Fruit fly (Drosophila melanogaster) whole organism, embryonic: ENCODE measurements around the gene Bgb.

Source experiments
- Abd-B ChIP-seq: fragments of 200-800 bp; sonication (Bioruptor generic); optimal IDR thresholded peaks from 2 replicates; lab custom pipeline; 2018; ENCODE audit warnings: missing biosample characterization, mild to moderate bottlenecking, missing genetic modification characterization, moderate library complexity
- Atf6 ChIP-seq: fragments of 200-800 bp; sonication (Bioruptor generic); IDR thresholded peaks from 2 replicates; pipeline ENCODE4 v1.3.6; 2022; ENCODE audit warnings: missing biosample characterization, missing genetic modification characterization
- CG11247 ChIP-seq: fragments of 200-800 bp; sonication (Bioruptor generic); IDR thresholded peaks from 2 replicates; pipeline ENCODE4 v1.3.6; 2022; ENCODE audit warnings: missing biosample characterization, missing genetic modification characterization
- CG11723 ChIP-seq: fragments of 200-800 bp; sonication (Bioruptor generic); optimal IDR thresholded peaks from 2 replicates; lab custom pipeline; 2017; ENCODE audit warnings: missing biosample characterization, mild to moderate bottlenecking, missing genetic modification characterization
- CG12104 ChIP-seq: fragments of 200-800 bp; sonication (Bioruptor generic); optimal IDR thresholded peaks from 3 replicates; lab custom pipeline; 2016; ENCODE audit warnings: missing biosample characterization, missing genetic modification characterization
- CG14014 ChIP-seq: fragments of 200-800 bp; sonication (Bioruptor generic); IDR thresholded peaks from 2 replicates; pipeline ENCODE4 v1.3.6; 2022; ENCODE audit warnings: missing biosample characterization, missing genetic modification characterization
- CG14860 ChIP-seq: fragments of 200-800 bp; sonication (Bioruptor generic); IDR thresholded peaks from 3 replicates; pipeline ENCODE4 v1.3.6; 2022; ENCODE audit warnings: missing biosample characterization, missing genetic modification characterization; ENCODE audit not compliant: partially characterized antibody
- CG15011 ChIP-seq: fragments of 200-800 bp; sonication (Bioruptor generic); optimal IDR thresholded peaks from 3 replicates; lab custom pipeline; 2018; ENCODE audit warnings: missing biosample characterization, mild to moderate bottlenecking, missing genetic modification characterization
- CG15601 ChIP-seq: fragments of 200-800 bp; sonication (Bioruptor generic); optimal IDR thresholded peaks from 3 replicates; lab custom pipeline; 2019; ENCODE audit warnings: missing biosample characterization, mild to moderate bottlenecking, missing genetic modification characterization, moderate library complexity
- CG18619 ChIP-seq: fragments of 200-800 bp; sonication (Bioruptor generic); optimal IDR thresholded peaks from 3 replicates; lab custom pipeline; 2017; ENCODE audit warnings: missing biosample characterization, mild to moderate bottlenecking, missing genetic modification characterization
- CG30403 ChIP-seq: fragments of 200-800 bp; sonication (Bioruptor generic); optimal IDR thresholded peaks from 3 replicates; lab custom pipeline; 2016; ENCODE audit warnings: missing biosample characterization, missing genetic modification characterization
- CG31441 ChIP-seq: fragments of 200-800 bp; sonication (Bioruptor generic); IDR thresholded peaks from 2 replicates; pipeline ENCODE4 v1.3.6; 2022; ENCODE audit warnings: missing biosample characterization, missing genetic modification characterization
- CG3995 ChIP-seq: fragments of 200-800 bp; sonication (Bioruptor generic); optimal IDR thresholded peaks from 3 replicates; lab custom pipeline; 2016; ENCODE audit warnings: missing biosample characterization, missing genetic modification characterization
- CG4404 ChIP-seq: fragments of 200-800 bp; sonication (Bioruptor generic); IDR thresholded peaks from 2 replicates; pipeline ENCODE4 v1.3.6; 2022; ENCODE audit warnings: missing biosample characterization, missing genetic modification characterization
- CG4707 ChIP-seq: fragments of 200-800 bp; sonication (Bioruptor generic); optimal IDR thresholded peaks from 2 replicates; lab custom pipeline; 2018; ENCODE audit warnings: missing biosample characterization, mild to moderate bottlenecking, missing genetic modification characterization, moderate library complexity
- CG4820 ChIP-seq: fragments of 200-800 bp; sonication (Bioruptor generic); optimal IDR thresholded peaks from 3 replicates; lab custom pipeline; 2016; ENCODE audit warnings: missing biosample characterization, missing genetic modification characterization
- CG6272 ChIP-seq: fragments of 200-800 bp; sonication (Bioruptor generic); IDR thresholded peaks from 2 replicates; pipeline ENCODE4 v1.3.6; 2022; ENCODE audit warnings: missing biosample characterization, missing genetic modification characterization
- CG7357 ChIP-seq: fragments of 200-800 bp; sonication (Bioruptor generic); IDR thresholded peaks from 3 replicates; pipeline ENCODE4 v1.3.6; 2022; ENCODE audit warnings: missing biosample characterization, missing genetic modification characterization
- CG7372 ChIP-seq: fragments of 200-800 bp; sonication (Bioruptor generic); IDR thresholded peaks from 2 replicates; pipeline ENCODE4 v1.3.6; 2022; ENCODE audit warnings: missing biosample characterization, missing genetic modification characterization
- CG8089 ChIP-seq: fragments of 200-800 bp; sonication (Bioruptor generic); optimal IDR thresholded peaks from 3 replicates; lab custom pipeline; 2016; ENCODE audit warnings: missing biosample characterization, missing genetic modification characterization
- CG9797 ChIP-seq: fragments of 200-800 bp; sonication (Bioruptor generic); optimal IDR thresholded peaks from 3 replicates; lab custom pipeline; 2018; ENCODE audit warnings: missing biosample characterization, mild to moderate bottlenecking, missing genetic modification characterization
- E2f1 ChIP-seq: fragments of 200-800 bp; sonication (Bioruptor generic); IDR thresholded peaks from 2 replicates; pipeline ENCODE4 v1.3.6; 2022; ENCODE audit warnings: missing biosample characterization, missing genetic modification characterization
- Fer3 ChIP-seq: fragments of 200-800 bp; sonication (Bioruptor generic); optimal IDR thresholded peaks from 2 replicates; lab custom pipeline; 2018; ENCODE audit warnings: missing biosample characterization, mild to moderate bottlenecking, missing genetic modification characterization, moderate library complexity
- Gug ChIP-seq: fragments of 200-800 bp; sonication (Bioruptor generic); IDR thresholded peaks from 4 replicates; pipeline ENCODE4 v1.3.6; 2022; ENCODE audit warnings: missing biosample characterization, missing genetic modification characterization
- Hr51 ChIP-seq, 2 experiments: fragments of 200-800 bp; sonication (Bioruptor generic); optimal IDR thresholded peaks; 2 replicates in 1 of 2; 3 replicates in 1 of 2; lab custom pipeline; 2016 to 2018; ENCODE audit warnings: missing biosample characterization in 2 of 2, missing genetic modification characterization in 2 of 2, mild to moderate bottlenecking in 1 of 2, moderate library complexity in 1 of 2
- MESR4 ChIP-seq: fragments of 200-800 bp; sonication (Bioruptor generic); optimal IDR thresholded peaks from 2 replicates; lab custom pipeline; 2018; ENCODE audit warnings: missing biosample characterization, mild to moderate bottlenecking, missing genetic modification characterization, moderate library complexity
- NFAT ChIP-seq: fragments of 200-800 bp; sonication (Bioruptor generic); IDR thresholded peaks from 2 replicates; pipeline ENCODE4 v1.3.6; 2022; ENCODE audit warnings: missing biosample characterization, missing genetic modification characterization
- Opbp ChIP-seq: fragments of 200-800 bp; sonication (Bioruptor generic); IDR thresholded peaks from 3 replicates; pipeline ENCODE4 v1.3.6; 2022; ENCODE audit warnings: missing biosample characterization, missing genetic modification characterization; ENCODE audit not compliant: partially characterized antibody
- Optix ChIP-seq: fragments of 200-800 bp; sonication (Bioruptor generic); IDR thresholded peaks from 3 replicates; pipeline ENCODE4 v1.3.6; 2022; ENCODE audit warnings: missing biosample characterization, missing genetic modification characterization
- Sin3A ChIP-seq: fragments of >200 bp; optimal IDR thresholded peaks from 2 replicates; lab custom pipeline; 2018
- Ssrp ChIP-seq: fragments of 200-800 bp; sonication (Bioruptor generic); optimal IDR thresholded peaks from 2 replicates; lab custom pipeline; 2018; ENCODE audit warnings: missing biosample characterization, mild to moderate bottlenecking, missing genetic modification characterization, moderate library complexity
- Xbp1 ChIP-seq: fragments of 200-800 bp; sonication (Bioruptor generic); optimal IDR thresholded peaks from 3 replicates; lab custom pipeline; 2016; ENCODE audit warnings: missing biosample characterization, mild to moderate bottlenecking, missing genetic modification characterization
- ase ChIP-seq: fragments of 200-800 bp; sonication (Bioruptor generic); IDR thresholded peaks from 3 replicates; pipeline ENCODE4 v1.3.6; 2022; ENCODE audit warnings: missing biosample characterization, missing genetic modification characterization
- ato ChIP-seq: fragments of 200-800 bp; sonication (Bioruptor generic); IDR thresholded peaks from 2 replicates; pipeline ENCODE4 v1.3.6; 2022; ENCODE audit warnings: missing biosample characterization, missing genetic modification characterization; ENCODE audit not compliant: partially characterized antibody
- cwo ChIP-seq: fragments of 200-800 bp; sonication (Bioruptor generic); optimal IDR thresholded peaks from 3 replicates; lab custom pipeline; 2017; ENCODE audit warnings: missing biosample characterization, missing genetic modification characterization, mild to moderate bottlenecking, moderate library complexity, missing genetic modification reagents
- dan ChIP-seq: fragments of 200-800 bp; sonication (Bioruptor generic); IDR thresholded peaks from 2 replicates; pipeline ENCODE4 v1.3.6; 2022; ENCODE audit warnings: missing biosample characterization, missing genetic modification characterization
- dysf ChIP-seq: fragments of 200-800 bp; sonication (Bioruptor generic); IDR thresholded peaks from 3 replicates; pipeline ENCODE4 v1.3.6; 2022; ENCODE audit warnings: missing biosample characterization, missing genetic modification characterization
- insv ChIP-seq, 2 experiments: fragments of 200-800 bp; sonication (Bioruptor generic); optimal IDR thresholded peaks; 3 replicates each; lab custom pipeline; 2016 to 2018; ENCODE audit warnings: missing biosample characterization in 2 of 2, missing genetic modification characterization in 2 of 2
- inv ChIP-seq: fragments of 200-800 bp; sonication (Bioruptor generic); IDR thresholded peaks from 2 replicates; pipeline ENCODE4 v1.3.6; 2022; ENCODE audit warnings: missing biosample characterization, missing genetic modification characterization; ENCODE audit not compliant: partially characterized antibody
- jigr1 ChIP-seq: fragments of 200-800 bp; sonication (Bioruptor generic); IDR thresholded peaks from 3 replicates; pipeline ENCODE4 v1.3.6; 2022; ENCODE audit warnings: missing biosample characterization, missing genetic modification characterization
- lab ChIP-seq: fragments of 200-800 bp; sonication (Bioruptor generic); optimal IDR thresholded peaks from 3 replicates; lab custom pipeline; 2017; ENCODE audit warnings: missing biosample characterization, missing genetic modification characterization, mild to moderate bottlenecking, moderate library complexity, missing genetic modification reagents
- lov ChIP-seq, 2 experiments: fragments of 200-800 bp in 1 of 2; fragments of >200 bp in 1 of 2; sonication (Bioruptor generic) in 1 of 2; IDR thresholded peaks in 1 of 2; optimal IDR thresholded peaks in 1 of 2; 2 replicates in 1 of 2; 3 replicates in 1 of 2; pipeline versions ENCODE4 v1.3.6 to Lab custom; 2017 to 2022; ENCODE audit warnings: missing biosample characterization in 1 of 2, missing genetic modification characterization in 1 of 2
- oc ChIP-seq: fragments of 200-800 bp; sonication (Bioruptor generic); optimal IDR thresholded peaks from 2 replicates; lab custom pipeline; 2018; ENCODE audit warnings: missing biosample characterization, mild to moderate bottlenecking, missing genetic modification characterization, moderate library complexity
- odd ChIP-seq: fragments of 200-800 bp; sonication (Bioruptor generic); optimal IDR thresholded peaks from 2 replicates; lab custom pipeline; 2017; ENCODE audit warnings: missing biosample characterization, mild to moderate bottlenecking, missing genetic modification characterization
- phol ChIP-seq: fragments of 200-800 bp; sonication (Bioruptor generic); optimal IDR thresholded peaks from 3 replicates; lab custom pipeline; 2018; ENCODE audit warnings: missing biosample characterization, mild to moderate bottlenecking, missing genetic modification characterization, moderate library complexity
- ro ChIP-seq: fragments of 200-800 bp; sonication (Bioruptor generic); IDR thresholded peaks from 2 replicates; pipeline ENCODE4 v1.3.6; 2022; ENCODE audit warnings: missing biosample characterization, missing genetic modification characterization
- sob ChIP-seq: fragments of 200-800 bp; sonication (Bioruptor generic); IDR thresholded peaks from 2 replicates; pipeline ENCODE4 v1.3.6; 2022; ENCODE audit warnings: missing biosample characterization, missing genetic modification characterization
- stwl ChIP-seq: fragments of 200-800 bp; sonication (Bioruptor generic); optimal IDR thresholded peaks from 3 replicates; lab custom pipeline; 2018; ENCODE audit warnings: missing biosample characterization, mild to moderate bottlenecking, missing genetic modification characterization, moderate library complexity
- yki ChIP-seq: fragments of >200 bp; optimal IDR thresholded peaks from 3 replicates; lab custom pipeline; 2018

The Bgb gene

DNA sequence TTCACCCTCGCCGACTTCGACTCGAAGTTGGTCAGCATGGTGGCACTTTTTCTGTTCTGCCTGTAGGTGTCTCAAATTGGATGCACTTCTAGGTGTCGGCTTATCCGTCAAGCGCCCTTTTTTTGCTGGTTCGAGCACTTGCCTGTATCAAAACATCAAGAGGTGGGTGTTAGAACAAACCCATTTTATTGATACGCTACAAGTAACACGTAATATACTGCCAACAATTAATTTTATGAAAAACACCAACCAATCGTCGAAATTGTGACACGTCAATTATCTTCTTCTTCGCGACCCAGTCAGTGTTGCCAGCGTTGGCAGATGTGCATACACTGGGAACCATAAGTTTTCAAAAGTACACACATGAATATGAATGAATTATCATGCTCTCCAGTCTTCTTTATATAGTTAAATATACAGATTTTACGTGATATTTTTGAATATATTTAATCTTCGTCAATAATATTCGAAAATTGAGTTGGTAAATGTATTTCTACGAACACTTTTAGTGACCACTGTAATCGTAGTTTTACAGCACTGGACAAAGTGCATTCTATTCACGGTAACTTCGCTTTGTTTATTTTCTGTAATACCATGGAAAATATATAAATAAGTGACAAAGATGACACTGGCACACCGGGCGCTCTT, 5.5 kb downstream of the Bgb start, which contains the start of the genes alphaCOP and CG13919 (continued):
- TF ChIP-seq Ssrp (tag; lab: Kevin White, UChicago) (peak; percentile 96), MESR4 (GFP tag; lab: Kevin White, UChicago) (peak; percentile 95), CG3995 (GFP tag; lab: Kevin White, UChicago) (peak; percentile 83), lab (peak; percentile 95), Fer3 (tag; lab: Kevin White, UChicago) (peak; percentile 96), Sin3A (lab: Kevin White, UChicago) (peak; percentile 9), CG14860 (GFP tag; lab: Robert Waterston, UW) (no peak), CG4707 (GFP tag; lab: Kevin White, UChicago) (peak; percentile 92), CG7357 (GFP tag; lab: Robert Waterston, UW) (peak; percentile 87), ato (GFP tag; lab: Robert Waterston, UW) (no peak), jigr1 (GFP tag; lab: Robert Waterston, UW) (peak; percentile 83), CG30403 (GFP tag; lab: Kevin White, UChicago) (peak; percentile 98), ro (GFP tag; lab: Robert Waterston, UW) (peak; percentile 94), E2f1 (peak; percentile 96), lov (optimal IDR thresholded peaks at IDR 0.05; lab: Kevin White, UChicago) (no peak), lov (GFP tag; IDR thresholded peaks at IDR 0.05; lab: Robert Waterston, UW) (peak; percentile 96), CG4404 (GFP tag; lab: Robert Waterston, UW) (peak; percentile 94), Gug (GFP tag; lab: Robert Waterston, UW) (peak; percentile 90), stwl (tag; lab: Kevin White, UChicago) (peak; percentile 83), CG4820 (GFP tag; lab: Kevin White, UChicago) (peak; percentile 88), oc (tag; lab: Kevin White, UChicago) (peak; percentile 97), dan (GFP tag; lab: Robert Waterston, UW) (peak; percentile 57; the same call in 1 of the 2 replicates), CG15011 (GFP tag; lab: Kevin White, UChicago) (no peak), phol (peak; percentile 93), Hr51 (GFP tag; optimal IDR thresholded peaks at IDR 0.05; lab: Kevin White, UChicago) (peak; percentile 93 to 97), CG15601 (tag; lab: Kevin White, UChicago) (peak; percentile 95), CG11723 (GFP tag; lab: Kevin White, UChicago) (peak; percentile 89), Abd-B (GFP tag; lab: Kevin White, UChicago) (peak; percentile 97), sob (GFP tag; lab: Robert Waterston, UW) (peak; percentile 97), odd (GFP tag; lab: Kevin White, UChicago) (peak; percentile 90), CG18619 (GFP tag; lab: Kevin White, UChicago) (peak; percentile 94), yki (lab: Kevin White, UChicago) (no peak), Optix (GFP tag; lab: Robert Waterston, UW) (peak; percentile 95), CG8089 (peak; percentile 80), insv (GFP tag; optimal IDR thresholded peaks at IDR 0.05; lab: Kevin White, UChicago) (peak in 1 of 2 experiments; percentile 65), CG6272 (GFP tag; lab: Robert Waterston, UW) (peak; percentile 95), cwo (GFP tag; lab: Kevin White, UChicago) (peak; percentile 88), Atf6 (GFP tag; lab: Robert Waterston, UW) (peak; percentile 98), inv (GFP tag; lab: Robert Waterston, UW) (0 out of 2 replicates have a peak, but pooled peaks have one; percentile 12), Xbp1 (GFP tag; lab: Kevin White, UChicago) (peak; percentile 99), CG11247 (GFP tag; lab: Robert Waterston, UW) (peak; percentile 94), Opbp (no peak), NFAT (GFP tag; lab: Robert Waterston, UW) (peak; percentile 96), CG12104 (GFP tag; lab: Kevin White, UChicago) (peak; percentile 95), CG14014 (peak; percentile 96), dysf (GFP tag; lab: Robert Waterston, UW) (peak; percentile 97), CG7372 (GFP tag; lab: Robert Waterston, UW) (peak; percentile 97), CG9797 (GFP tag; lab: Kevin White, UChicago) (peak; percentile 32), CG31441 (GFP tag; lab: Robert Waterston, UW) (peak; percentile 97), ase (GFP tag; lab: Robert Waterston, UW) (peak; percentile 95)
